Worm (Caenorhabditis elegans) whole organism, L1 larva: Measurements from ENCODE around the gene B0228.8.
A peak's percentile ranks its signal among the peaks of the same experiment; 100 is the strongest.

Experiments
- C04F5.9 ChIP-seq: sonication (generic microtip); optimal IDR thresholded peaks from 2 replicates; lab custom pipeline; 2016; ENCODE audit warnings: missing genetic modification characterization, missing compliant biosample characterization
- C16A3.4 ChIP-seq: fragments of 150-350 bp; optimal IDR thresholded peaks from 2 replicates; lab custom pipeline; 2014; ENCODE audit warnings: missing biosample characterization, missing genetic modification characterization
- C34B4.2 ChIP-seq: sonication (generic microtip); optimal IDR thresholded peaks from 2 replicates; lab custom pipeline; 2017; ENCODE audit warnings: mild to moderate bottlenecking, missing genetic modification characterization, missing compliant biosample characterization
- Y116A8C.19 ChIP-seq: sonication (generic microtip); optimal IDR thresholded peaks from 2 replicates; lab custom pipeline; 2016; ENCODE audit warnings: missing compliant biosample characterization, missing genetic modification characterization, borderline replicate concordance
- aly-2 ChIP-seq: fragments of 150-350 bp; optimal IDR thresholded peaks from 2 replicates; lab custom pipeline; 2014; ENCODE audit warnings: missing biosample characterization, missing genetic modification characterization
- blmp-1 ChIP-seq: fragments of 150-350 bp; optimal IDR thresholded peaks from 2 replicates; lab custom pipeline; 2014; ENCODE audit warnings: missing biosample characterization, missing genetic modification characterization
- ceh-63 ChIP-seq: fragments of 200-800 bp; sonication (Bioruptor generic); optimal IDR thresholded peaks from 2 replicates; lab custom pipeline; 2018; ENCODE audit warnings: mild to moderate bottlenecking, missing genetic modification characterization, missing compliant biosample characterization
- ceh-8 ChIP-seq: fragments of 200-800 bp; sonication (Bioruptor generic); optimal IDR thresholded peaks from 2 replicates; lab custom pipeline; 2018; ENCODE audit warnings: mild to moderate bottlenecking, missing genetic modification characterization, moderate library complexity, missing compliant biosample characterization
- ceh-82 ChIP-seq, 3 experiments: fragments of 150-350 bp in 1 of 3; sonication (generic microtip) in 2 of 3; optimal IDR thresholded peaks; 2 replicates each; lab custom pipeline; 2014 to 2017; ENCODE audit warnings: missing biosample characterization in 3 of 3, missing genetic modification characterization in 3 of 3
- ceh-88 ChIP-seq: fragments of 200-800 bp; sonication (Bioruptor generic); IDR thresholded peaks from 2 replicates; pipeline ENCODE4 v1.3.6; 2022; ENCODE audit warnings: missing genetic modification characterization, missing compliant biosample characterization
- dpl-1 ChIP-seq, 3 experiments: fragments of 150-350 bp in 2 of 3; sonication (generic microtip) in 1 of 3; optimal IDR thresholded peaks; 2 replicates each; lab custom pipeline; 2014 to 2017; ENCODE audit warnings: missing biosample characterization in 3 of 3, missing genetic modification characterization in 3 of 3, missing genetic modification reagents in 3 of 3
- efl-1 ChIP-seq, 4 experiments: fragments of 150-350 bp; optimal IDR thresholded peaks in 3 of 4; peaks in 1 of 4; 1 replicate in 1 of 4; 2 replicates in 3 of 4; lab custom pipeline; 2014; ENCODE audit warnings: missing biosample characterization in 2 of 4, missing genetic modification characterization in 2 of 4, missing genetic modification reagents in 2 of 4
- egl-27 ChIP-seq, 2 experiments: fragments of 150-350 bp in 1 of 2; sonication (generic microtip); optimal IDR thresholded peaks; 3 replicates each; lab custom pipeline; 2017 to 2018; ENCODE audit warnings: missing biosample characterization in 2 of 2, missing genetic modification characterization in 2 of 2, missing genetic modification reagents in 2 of 2
- elt-2 ChIP-seq: sonication (generic microtip); optimal IDR thresholded peaks from 2 replicates; lab custom pipeline; 2016; ENCODE audit warnings: missing genetic modification characterization, mild to moderate bottlenecking, inconsistent platforms, missing compliant biosample characterization, missing genetic modification reagents
- elt-3 ChIP-seq, 6 experiments: fragments of 150-350 bp in 1 of 6; sonication (generic microtip); optimal IDR thresholded peaks; 2 replicates each; lab custom pipeline; 2017 to 2018; ENCODE audit warnings: missing biosample characterization in 6 of 6, missing genetic modification characterization in 6 of 6, inconsistent platforms in 1 of 6
- fkh-4 ChIP-seq: sonication (generic microtip); optimal IDR thresholded peaks from 2 replicates; lab custom pipeline; 2016; ENCODE audit warnings: missing compliant biosample characterization, missing genetic modification characterization, borderline replicate concordance
- fos-1 ChIP-seq: fragments of 150-350 bp; optimal IDR thresholded peaks from 2 replicates; lab custom pipeline; 2014; ENCODE audit warnings: missing biosample characterization, missing genetic modification characterization
- hpl-2 ChIP-seq: fragments of 150-350 bp; optimal IDR thresholded peaks from 2 replicates; lab custom pipeline; 2014; ENCODE audit warnings: missing biosample characterization, missing genetic modification reagents, missing genetic modification characterization
- irx-1 ChIP-seq: sonication (generic microtip); optimal IDR thresholded peaks from 2 replicates; lab custom pipeline; 2016; ENCODE audit warnings: missing genetic modification characterization, missing compliant biosample characterization
- isw-1 ChIP-seq: fragments of 200-800 bp; sonication (Bioruptor generic); IDR thresholded peaks from 2 replicates; pipeline ENCODE4 v1.3.6; 2022; ENCODE audit warnings: missing genetic modification characterization, missing compliant biosample characterization
- lin-13 ChIP-seq: fragments of 150-350 bp; optimal IDR thresholded peaks from 2 replicates; lab custom pipeline; 2014; ENCODE audit warnings: missing biosample characterization, missing genetic modification reagents, missing genetic modification characterization
- lin-14 ChIP-seq: fragments of 200-800 bp; sonication (Bioruptor generic); optimal IDR thresholded peaks from 2 replicates; lab custom pipeline; 2018; ENCODE audit warnings: mild to moderate bottlenecking, missing genetic modification characterization, moderate library complexity, missing compliant biosample characterization
- lin-35 ChIP-seq, 2 experiments: fragments of 150-350 bp; optimal IDR thresholded peaks; 2 replicates each; lab custom pipeline; 2014; ENCODE audit warnings: missing biosample characterization in 2 of 2, missing genetic modification characterization in 2 of 2, missing genetic modification reagents in 2 of 2
- mdl-1 ChIP-seq, 2 experiments: fragments of 150-350 bp; optimal IDR thresholded peaks; 2 replicates each; lab custom pipeline; 2014 to 2017; ENCODE audit warnings: missing biosample characterization in 2 of 2, missing genetic modification characterization in 2 of 2, inconsistent platforms in 1 of 2
- nhr-20 ChIP-seq: sonication (generic microtip); optimal IDR thresholded peaks from 2 replicates; lab custom pipeline; 2016; ENCODE audit warnings: mild to moderate bottlenecking, missing genetic modification characterization, missing compliant biosample characterization
- nhr-237 ChIP-seq: fragments of 150-350 bp; optimal IDR thresholded peaks from 2 replicates; lab custom pipeline; 2014; ENCODE audit warnings: missing biosample characterization, missing genetic modification characterization
- nhr-71 ChIP-seq: sonication (generic microtip); optimal IDR thresholded peaks from 2 replicates; lab custom pipeline; 2016; ENCODE audit warnings: mild to moderate bottlenecking, missing genetic modification characterization, moderate library complexity, missing compliant biosample characterization
- nhr-77 ChIP-seq: fragments of 150-350 bp; optimal IDR thresholded peaks from 2 replicates; lab custom pipeline; 2014; ENCODE audit warnings: missing biosample characterization, missing genetic modification characterization
- nhr-84 ChIP-seq: sonication (generic microtip); optimal IDR thresholded peaks from 2 replicates; lab custom pipeline; 2017; ENCODE audit warnings: missing biosample characterization, missing genetic modification characterization
- nhr-85 ChIP-seq: sonication (generic microtip); peaks from one replicate; lab custom pipeline; 2016; ENCODE audit warnings: missing genetic modification characterization, inconsistent platforms, missing compliant biosample characterization
- pag-3 ChIP-seq: sonication (generic microtip); optimal IDR thresholded peaks from 2 replicates; lab custom pipeline; 2017; ENCODE audit warnings: missing genetic modification characterization, mild to moderate bottlenecking, missing compliant biosample characterization, antibody characterized with exemption, borderline replicate concordance; ENCODE audit not compliant: insufficient read depth
- rnt-1 ChIP-seq: sonication (generic microtip); optimal IDR thresholded peaks from 2 replicates; lab custom pipeline; 2016; ENCODE audit warnings: mild to moderate bottlenecking, missing genetic modification characterization, moderate library complexity, missing compliant biosample characterization
- skn-1 ChIP-seq: fragments of 150-350 bp; optimal IDR thresholded peaks from 2 replicates; lab custom pipeline; 2014; ENCODE audit warnings: missing biosample characterization, missing genetic modification characterization
- snu-23 ChIP-seq: sonication (generic microtip); optimal IDR thresholded peaks from 2 replicates; lab custom pipeline; 2016; ENCODE audit warnings: missing genetic modification characterization, missing compliant biosample characterization
- sox-4 ChIP-seq: sonication (generic microtip); optimal IDR thresholded peaks from 2 replicates; lab custom pipeline; 2016; ENCODE audit warnings: missing genetic modification characterization, missing compliant biosample characterization
- sptf-1 ChIP-seq: fragments of 150-350 bp; optimal IDR thresholded peaks from 2 replicates; lab custom pipeline; 2014; ENCODE audit warnings: missing biosample characterization, missing genetic modification characterization
- sup-37 ChIP-seq: fragments of 200-800 bp; sonication (Bioruptor generic); optimal IDR thresholded peaks from 2 replicates; lab custom pipeline; 2018; ENCODE audit warnings: mild to moderate bottlenecking, missing genetic modification characterization, missing compliant biosample characterization
- tbx-2 ChIP-seq: sonication (generic microtip); optimal IDR thresholded peaks from 2 replicates; lab custom pipeline; 2016; ENCODE audit warnings: missing genetic modification characterization, missing compliant biosample characterization
- unc-30 ChIP-seq: sonication (generic microtip); optimal IDR thresholded peaks from 2 replicates; lab custom pipeline; 2017; ENCODE audit warnings: missing biosample characterization, missing genetic modification characterization
- unc-86 ChIP-seq: sonication (generic microtip); optimal IDR thresholded peaks from 2 replicates; lab custom pipeline; 2016; ENCODE audit warnings: missing genetic modification characterization, missing compliant biosample characterization
- vab-15 ChIP-seq: sonication (generic microtip); optimal IDR thresholded peaks from 2 replicates; lab custom pipeline; 2017; ENCODE audit warnings: missing genotype, mild to moderate bottlenecking, missing genetic modification characterization, missing compliant biosample characterization
- xbp-1 ChIP-seq: sonication (generic microtip); optimal IDR thresholded peaks from 2 replicates; lab custom pipeline; 2016; ENCODE audit warnings: missing genetic modification characterization, missing compliant biosample characterization
- zag-1 ChIP-seq: fragments of 150-350 bp; optimal IDR thresholded peaks from 2 replicates; lab custom pipeline; 2014; ENCODE audit warnings: missing biosample characterization, missing genetic modification characterization

B0228.8 gene

DNA sequence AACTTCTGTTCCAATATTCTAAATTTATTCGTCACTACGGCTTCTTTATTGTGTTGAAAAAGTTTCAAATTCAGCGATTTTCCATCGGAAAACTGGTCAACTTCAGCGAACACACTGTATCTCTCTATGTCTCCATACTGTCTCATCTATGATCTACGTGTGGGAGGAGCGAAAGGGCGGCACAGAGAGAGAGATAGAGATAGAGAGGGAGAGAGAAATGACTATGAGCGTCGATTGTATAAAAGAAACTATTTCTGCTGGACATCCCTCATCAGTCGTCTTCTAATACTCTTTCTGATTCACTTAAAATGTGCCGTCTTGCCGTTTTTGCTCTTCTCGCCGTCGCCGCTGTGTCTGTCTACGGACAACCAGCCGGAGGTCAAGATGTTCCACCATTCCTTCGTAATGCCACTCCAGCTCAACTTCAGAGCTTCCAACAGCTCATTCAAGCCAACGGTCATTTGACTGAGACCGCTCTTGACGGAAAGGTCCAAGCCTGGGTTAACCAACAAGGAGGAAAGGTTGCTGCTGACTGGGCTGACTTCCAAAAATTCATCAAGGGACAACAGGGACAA, 29.1 kb upstream of the B0228.8 start, which contains the start of gene srlf-1 (continued):
- TF ChIP-seq elt-2 (tag; lab: Kevin White, UChicago) (no peak), nhr-77 (tag; lab: Kevin White, UChicago) (no peak)

ce11 chrII:7789605-7790004, 28.3 kb upstream of the B0228.8 start:
- no peak for TF ChIP-seq zag-1 (tag; lab: Kevin White, UChicago)
- TF ChIP-seq irx-1 (tag; lab: Kevin White, UChicago), result no peak
- TF ChIP-seq elt-3 (tag; optimal IDR thresholded peaks at IDR 0.05; lab: Kevin White, UChicago), result peak in 1 of 6 experiments; percentile 63
- peak; percentile 31 for TF ChIP-seq lin-14 (GFP tag; lab: Kevin White, UChicago)
- TF ChIP-seq nhr-71 (tag; lab: Kevin White, UChicago), result peak; percentile 14
- TF ChIP-seq isw-1 (GFP tag; lab: Robert Waterston, UW), result no peak
- TF ChIP-seq nhr-85 (tag; lab: Kevin White, UChicago), result peak; percentile 75

- TF ChIP-seq vab-15 (tag; lab: Kevin White, UChicago) (no peak), pag-3 (no peak), efl-1 (optimal IDR thresholded peaks at IDR 0.05; lab: Kevin White, UChicago) (peak; percentile 18 to 59), efl-1 (GFP tag; optimal IDR thresholded peaks at IDR 0.05 in 1 of 2; lab: Kevin White, UChicago) (peak in 1 of 2 experiments; percentile 23), fkh-4 (tag; lab: Kevin White, UChicago) (no peak), aly-2 (tag; lab: Kevin White, UChicago) (no peak), xbp-1 (tag; lab: Kevin White, UChicago) (no peak), lin-13 (GFP tag; lab: Kevin White, UChicago) (no peak), dpl-1 (GFP tag; optimal IDR thresholded peaks at IDR 0.05; lab: Kevin White, UChicago) (peak in 1 of 3 experiments; percentile 33)
- TF ChIP-seq, all 84 proteins: peak for 2
Observed at ce11 chrII:7783467-7783959, 22.2 kb upstream of the B0228.8 start, which contains the start of gene skr-17. TSS of gene skr-17 (plus strand) at chrII:7783517.

- TF ChIP-seq efl-1 (optimal IDR thresholded peaks at IDR 0.05; lab: Kevin White, UChicago) (peak; percentile 75 to 79), efl-1 (GFP tag; optimal IDR thresholded peaks at IDR 0.05 in 1 of 2; lab: Kevin White, UChicago) (peak; percentile 84 to 97), Y116A8C.19 (tag; lab: Kevin White, UChicago) (no peak), C04F5.9 (tag; lab: Kevin White, UChicago) (no peak), ceh-82 (tag; optimal IDR thresholded peaks at IDR 0.05; lab: Kevin White, UChicago) (peak in 1 of 3 experiments; percentile 7), mdl-1 (tag; optimal IDR thresholded peaks at IDR 0.05; lab: Kevin White, UChicago) (peak in 1 of 2 experiments; percentile 7), C34B4.2 (tag; lab: Kevin White, UChicago) (no peak), unc-30 (no peak), C16A3.4 (tag; lab: Kevin White, UChicago) (peak; percentile 2), egl-27 (tag; optimal IDR thresholded peaks at IDR 0.05; lab: Kevin White, UChicago) (no peak), nhr-237 (no peak), snu-23 (GFP tag; lab: Kevin White, UChicago) (peak; percentile 24), rnt-1 (peak; percentile 22), nhr-85 (tag; lab: Kevin White, UChicago) (peak; percentile 5), irx-1 (tag; lab: Kevin White, UChicago) (no peak), nhr-20 (tag; lab: Kevin White, UChicago) (no peak), hpl-2 (GFP tag; lab: Kevin White, UChicago) (no peak), blmp-1 (tag; lab: Kevin White, UChicago) (peak; percentile 53), ceh-8 (GFP tag; lab: Kevin White, UChicago) (no peak), sox-4 (tag; lab: Kevin White, UChicago) (no peak), skn-1 (peak; percentile 27), lin-35 (GFP tag; optimal IDR thresholded peaks at IDR 0.05; lab: Kevin White, UChicago) (peak; percentile 67 to 91), tbx-2 (tag; lab: Kevin White, UChicago) (no peak), fos-1 (no peak), lin-14 (GFP tag; lab: Kevin White, UChicago) (peak; percentile 13), elt-3 (tag; optimal IDR thresholded peaks at IDR 0.05; lab: Kevin White, UChicago) (no peak), ceh-88 (GFP tag; lab: Robert Waterston, UW) (no peak), nhr-77 (tag; lab: Kevin White, UChicago) (no peak), nhr-84 (tag; lab: Kevin White, UChicago) (no peak), unc-86 (tag; lab: Kevin White, UChicago) (no peak), sptf-1 (tag; lab: Kevin White, UChicago) (no peak), dpl-1 (GFP tag; optimal IDR thresholded peaks at IDR 0.05; lab: Kevin White, UChicago) (peak; percentile 71 to 88 (median 77)), vab-15 (tag; lab: Kevin White, UChicago) (no peak), sup-37 (GFP tag; lab: Kevin White, UChicago) (no peak), ceh-63 (GFP tag; lab: Kevin White, UChicago) (no peak)
Observed at ce11 chrII:7781102-7781616, 19.8 kb upstream of the B0228.8 start, which contains the start of the genes snpc-1.1 and spdl-1. TSS of gene snpc-1.1 (minus strand) at chrII:7781301. TSS of gene spdl-1 (plus strand) at chrII:7781566.
